Fruit fly (Drosophila melanogaster): ENCODE results near the gene CG7059.

Gene CG7059

dm6 chr3R:22420911-22421310, 31.3 kb downstream of the CG7059 start, which contains the start of the genes Nop56 and mats (continued):
- TF ChIP-seq ap (GFP tag; IDR thresholded peaks at IDR 0.05) (no peak), bcd (GFP tag; optimal IDR thresholded peaks at IDR 0.05) (no peak), odd (GFP tag; optimal IDR thresholded peaks at IDR 0.05) (no peak), Scr (GFP tag; IDR thresholded peaks at IDR 0.05; ENCODE audit: partially characterized antibody) (peak; percentile 35; the same call in 1 of the 2 replicates), tio (GFP tag; optimal IDR thresholded peaks at IDR 0.05) (no peak), wek (GFP tag; optimal IDR thresholded peaks at IDR 0.05) (peak; percentile 14), zen (tag; optimal IDR thresholded peaks at IDR 0.05) (peak; percentile 13), Jarid2 (GFP tag; optimal IDR thresholded peaks at IDR 0.05) (no peak), CG6813 (GFP tag; optimal IDR thresholded peaks at IDR 0.05) (no peak), CG4854 (GFP tag; optimal IDR thresholded peaks at IDR 0.05) (no peak), dan (GFP tag; IDR thresholded peaks at IDR 0.05) (no peak), CG9437 (GFP tag; optimal IDR thresholded peaks at IDR 0.05) (no peak), CG43689 (GFP tag; IDR thresholded peaks at IDR 0.05) (no peak), CG8290 (GFP tag; optimal IDR thresholded peaks at IDR 0.05) (no peak), CG8290 (tag; optimal IDR thresholded peaks at IDR 0.05) (no peak), shn (GFP tag; optimal IDR thresholded peaks at IDR 0.05) (no peak), pfk (GFP tag; optimal IDR thresholded peaks at IDR 0.05) (no peak), ci (GFP tag; IDR thresholded peaks at IDR 0.05) (peak; percentile 43; the same call in 2 of the 3 replicates), CkIIα-i1 (GFP tag; IDR thresholded peaks at IDR 0.05) (no peak), kay (GFP tag; optimal IDR thresholded peaks at IDR 0.05) (no peak), CG17186 (GFP tag; optimal IDR thresholded peaks at IDR 0.05) (no peak), CG17328 (GFP tag; IDR thresholded peaks at IDR 0.05) (no peak), Xbp1 (GFP tag; optimal IDR thresholded peaks at IDR 0.05) (no peak), gro (GFP tag; optimal IDR thresholded peaks at IDR 0.05) (peak; percentile 30), CG3838 (GFP tag; optimal IDR thresholded peaks at IDR 0.05) (no peak), fru (optimal IDR thresholded peaks at IDR 0.05) (no peak), HmgD (GFP tag; optimal IDR thresholded peaks at IDR 0.05) (no peak), da (GFP tag; optimal IDR thresholded peaks at IDR 0.05) (no peak), CG6654 (GFP tag; optimal IDR thresholded peaks at IDR 0.05) (no peak), sob (GFP tag; IDR thresholded peaks at IDR 0.05) (peak; percentile 10; the same call in 1 of the 2 replicates), chm (GFP tag; IDR thresholded peaks at IDR 0.05) (no peak), row (GFP tag; IDR thresholded peaks at IDR 0.05) (peak; percentile 35; the same call in 1 of the 3 replicates), Bgb (GFP tag; IDR thresholded peaks at IDR 0.05; ENCODE audit: partially characterized antibody) (peak; percentile 42; the same call in 1 of the 2 replicates), tll (GFP tag; optimal IDR thresholded peaks at IDR 0.05) (no peak), gsb-n (tag; optimal IDR thresholded peaks at IDR 0.05) (no peak), CG7786 (GFP tag; optimal IDR thresholded peaks at IDR 0.05) (no peak), CG8924 (tag; optimal IDR thresholded peaks at IDR 0.05) (peak; percentile 72), bab2 (GFP tag; optimal IDR thresholded peaks at IDR 0.05) (no peak), CG9817 (tag; optimal IDR thresholded peaks at IDR 0.05) (no peak), Lim3 (GFP tag; IDR thresholded peaks at IDR 0.05) (no peak), mam (GFP tag; optimal IDR thresholded peaks at IDR 0.05) (no peak), bsh (GFP tag; optimal IDR thresholded peaks at IDR 0.05) (no peak), Dbx (GFP tag; IDR thresholded peaks at IDR 0.05) (0 out of 3 replicates have a peak, but pooled peaks have one; percentile 28), CG7928 (GFP tag; optimal IDR thresholded peaks at IDR 0.05) (no peak), peb (GFP tag; IDR thresholded peaks at IDR 0.05) (no peak), emc (GFP tag; optimal IDR thresholded peaks at IDR 0.05) (no peak), CG1792 (GFP tag; optimal IDR thresholded peaks at IDR 0.05) (no peak), lab (GFP tag; optimal IDR thresholded peaks at IDR 0.05) (no peak), CG3847 (GFP tag; IDR thresholded peaks at IDR 0.05) (peak; percentile 71), knrl (GFP tag; IDR thresholded peaks at IDR 0.05; ENCODE audit: partially characterized antibody) (no peak), CG2712 (tag; optimal IDR thresholded peaks at IDR 0.05) (peak; percentile 45), CG2678 (tag; optimal IDR thresholded peaks at IDR 0.05) (no peak)
